Fruit fly (Drosophila melanogaster) whole organism, embryonic: ENCODE data around the gene Syp.

ENCODE experiments used
- Atf-2 ChIP-seq: fragments of 200-800 bp; sonication (Bioruptor generic); optimal IDR thresholded peaks from 2 replicates; lab custom pipeline; 2016; ENCODE audit warnings: missing biosample characterization, missing genetic modification characterization
- CG31224 ChIP-seq: fragments of 200-800 bp; sonication (Bioruptor generic); IDR thresholded peaks from 2 replicates; pipeline ENCODE4 v1.3.6; 2022; ENCODE audit warnings: missing biosample characterization, missing genetic modification characterization
- CrebB ChIP-seq: fragments of 200-800 bp; sonication (Bioruptor generic); optimal IDR thresholded peaks from 3 replicates; lab custom pipeline; 2018; ENCODE audit warnings: missing biosample characterization, mild to moderate bottlenecking, missing genetic modification characterization
- Hr78 ChIP-seq, 2 experiments: fragments of 200-800 bp in 1 of 2; fragments of >200 bp in 1 of 2; sonication (Bioruptor generic) in 1 of 2; optimal IDR thresholded peaks; 2 replicates each; lab custom pipeline; 2017 to 2019; ENCODE audit warnings: missing biosample characterization in 2 of 2, missing genetic modification characterization in 2 of 2, mild to moderate bottlenecking in 1 of 2, moderate library complexity in 1 of 2
- gce ChIP-seq: fragments of 200-800 bp; sonication (Bioruptor generic); IDR thresholded peaks from 3 replicates; pipeline ENCODE4 v1.3.6; 2022; ENCODE audit warnings: missing biosample characterization, missing genetic modification characterization
- nau ChIP-seq: fragments of 200-800 bp; sonication (Bioruptor generic); optimal IDR thresholded peaks from 3 replicates; lab custom pipeline; 2017; ENCODE audit warnings: missing biosample characterization, mild to moderate bottlenecking, missing genetic modification characterization, missing genetic modification reagents

dm6 chr3R:20835531-20835930 lies 79.0 kb downstream of the Syp start:
- TF ChIP-seq Atf-2 (no peak), CrebB (tag; lab: Kevin White, UChicago) (no peak), CG31224 (GFP tag; lab: Robert Waterston, UW) (no peak), gce (GFP tag; lab: Robert Waterston, UW) (no peak), nau (no peak), Hr78 (GFP tag; optimal IDR thresholded peaks at IDR 0.05; lab: Kevin White, UChicago) (no peak)
